Fruit fly (Drosophila melanogaster) whole organism, wandering third instar larva: ENCODE results near the gene CG5727.

Experiments
- Abd-B ChIP-seq: fragments of >200 bp; optimal IDR thresholded peaks from 2 replicates; lab custom pipeline; 2017; ENCODE audit warnings: missing biosample characterization, missing genetic modification characterization
- CG32264 ChIP-seq: fragments of 200-800 bp; sonication (Bioruptor generic); optimal IDR thresholded peaks from 2 replicates; lab custom pipeline; 2016; ENCODE audit warnings: missing biosample characterization, missing genetic modification characterization
- CG9705 ChIP-seq: fragments of 200-800 bp; sonication (Bioruptor generic); optimal IDR thresholded peaks from 2 replicates; lab custom pipeline; 2018; ENCODE audit warnings: missing biosample characterization, mild to moderate bottlenecking, missing genetic modification characterization
- CrebA ChIP-seq: fragments of 200-800 bp; sonication (Bioruptor generic); optimal IDR thresholded peaks from 2 replicates; lab custom pipeline; 2016; ENCODE audit warnings: missing biosample characterization, mild to moderate bottlenecking, missing genetic modification characterization, borderline replicate concordance
- Dfd ChIP-seq: fragments of >200 bp; optimal IDR thresholded peaks from 2 replicates; lab custom pipeline; 2017; ENCODE audit warnings: missing biosample characterization, missing genetic modification characterization
- Dif ChIP-seq: fragments of 200-275, 200-300 bp; sonication (Bioruptor generic); optimal IDR thresholded peaks from 2 replicates; lab custom pipeline; 2018; ENCODE audit warnings: missing biosample characterization, missing genetic modification characterization; ENCODE audit not compliant: partially characterized antibody
- GATAd ChIP-seq: sonication (Bioruptor generic); optimal IDR thresholded peaks from 2 replicates; lab custom pipeline; 2016; ENCODE audit warnings: missing biosample characterization, missing genetic modification characterization
- Hnf4 ChIP-seq: fragments of 200-800 bp; sonication (Bioruptor generic); optimal IDR thresholded peaks from 2 replicates; lab custom pipeline; 2016; ENCODE audit warnings: missing biosample characterization, mild to moderate bottlenecking, missing genetic modification characterization
- Jra ChIP-seq: sonication (Bioruptor generic); optimal IDR thresholded peaks from 2 replicates; lab custom pipeline; 2016; ENCODE audit warnings: missing biosample characterization, missing genetic modification characterization
- Mio ChIP-seq: sonication (Bioruptor generic); optimal IDR thresholded peaks from 2 replicates; lab custom pipeline; 2016; ENCODE audit warnings: missing biosample characterization, missing genetic modification characterization
- Myc ChIP-seq: fragments of >200 bp; optimal IDR thresholded peaks from 2 replicates; lab custom pipeline; 2017
- OdsH ChIP-seq: fragments of 200-800 bp; sonication (Bioruptor generic); optimal IDR thresholded peaks from 2 replicates; lab custom pipeline; 2016; ENCODE audit warnings: missing biosample characterization, mild to moderate bottlenecking, missing genetic modification characterization
- Rel ChIP-seq, 2 experiments: fragments of 200-800 bp; sonication (Bioruptor generic) in 1 of 2; optimal IDR thresholded peaks; 2 replicates in 1 of 2; 3 replicates in 1 of 2; lab custom pipeline; 2016 to 2019; ENCODE audit warnings: mild to moderate bottlenecking in 2 of 2, missing biosample characterization in 2 of 2, missing genetic modification characterization in 2 of 2, moderate library complexity in 1 of 2
- Sp1 ChIP-seq: fragments of 200-800 bp; sonication (Bioruptor generic); optimal IDR thresholded peaks from 3 replicates; lab custom pipeline; 2019; ENCODE audit warnings: missing biosample characterization, mild to moderate bottlenecking, missing genetic modification characterization, moderate library complexity
- Vsx2 ChIP-seq: fragments of 200-300, 225-300 bp; sonication (Bioruptor generic); optimal IDR thresholded peaks from 2 replicates; lab custom pipeline; 2018; ENCODE audit warnings: missing biosample characterization, missing genetic modification characterization; ENCODE audit not compliant: partially characterized antibody
- br ChIP-seq: fragments of 200-800 bp; sonication (Bioruptor generic); optimal IDR thresholded peaks from 2 replicates; lab custom pipeline; 2016; ENCODE audit warnings: missing biosample characterization, missing genetic modification characterization
- brk ChIP-seq: fragments of 200-800 bp; sonication (Bioruptor generic); optimal IDR thresholded peaks from 2 replicates; lab custom pipeline; 2016; ENCODE audit warnings: missing biosample characterization, mild to moderate bottlenecking, missing genetic modification characterization
- dl ChIP-seq, 2 experiments: fragments of 175-275, 200-275 bp in 1 of 2; fragments of 200-275 bp in 1 of 2; sonication (Bioruptor generic); optimal IDR thresholded peaks; lab custom pipeline; 2018; ENCODE audit warnings: mild to moderate bottlenecking in 2 of 2, missing biosample characterization in 2 of 2, missing genetic modification characterization in 2 of 2, moderate library complexity in 2 of 2; ENCODE audit not compliant: partially characterized antibody in 2 of 2, insufficient read depth in 1 of 2
- dsf ChIP-seq: sonication (Bioruptor generic); optimal IDR thresholded peaks from 2 replicates; lab custom pipeline; 2016; ENCODE audit warnings: missing biosample characterization, missing genetic modification characterization, borderline replicate concordance
- ey ChIP-seq: fragments of 200-800 bp; sonication (Bioruptor generic); optimal IDR thresholded peaks from 2 replicates; lab custom pipeline; 2016; ENCODE audit warnings: missing biosample characterization, missing genetic modification characterization
- foxo ChIP-seq, 2 experiments: fragments of 200-800 bp; sonication (Bioruptor generic); optimal IDR thresholded peaks; 2 replicates in 1 of 2; 3 replicates in 1 of 2; lab custom pipeline; 2016 to 2017; ENCODE audit warnings: missing biosample characterization in 2 of 2, missing genetic modification characterization in 2 of 2
- fru ChIP-seq: fragments of 200-800 bp; sonication (Bioruptor generic); optimal IDR thresholded peaks from 3 replicates; lab custom pipeline; 2016; ENCODE audit warnings: missing biosample characterization, mild to moderate bottlenecking, missing genetic modification characterization
- lola ChIP-seq: fragments of >200 bp; optimal IDR thresholded peaks from 2 replicates; lab custom pipeline; 2017; ENCODE audit warnings: missing biosample characterization, missing genetic modification characterization
- pan ChIP-seq: fragments of >200 bp; optimal IDR thresholded peaks from 2 replicates; lab custom pipeline; 2017
- rgr ChIP-seq: fragments of 200-800 bp; sonication (Bioruptor generic); optimal IDR thresholded peaks from 3 replicates; lab custom pipeline; 2016; ENCODE audit warnings: missing biosample characterization, mild to moderate bottlenecking, missing genetic modification characterization
- sage ChIP-seq: fragments of 200-800 bp; sonication (Bioruptor generic); optimal IDR thresholded peaks from 2 replicates; lab custom pipeline; 2016; ENCODE audit warnings: missing biosample characterization, mild to moderate bottlenecking, missing genetic modification characterization
- sv ChIP-seq: fragments of 200-800 bp; sonication (Bioruptor generic); optimal IDR thresholded peaks from 3 replicates; lab custom pipeline; 2016; ENCODE audit warnings: missing biosample characterization, missing genetic modification characterization
- tai ChIP-seq: sonication (Bioruptor generic); optimal IDR thresholded peaks from 2 replicates; lab custom pipeline; 2016; ENCODE audit warnings: missing biosample characterization, missing genetic modification characterization
- woc ChIP-seq: sonication (Bioruptor generic); optimal IDR thresholded peaks from 2 replicates; lab custom pipeline; 2016; ENCODE audit warnings: missing biosample characterization, mild to moderate bottlenecking, missing genetic modification characterization

Gene CG5727

dm6 chr2L:10238726-10239652 lies 28.5 kb upstream of the CG5727 start, which contains the start of gene me31B:
TSS of gene me31B (plus strand) at chr2L:10239341.
- TF ChIP-seq woc (GFP tag; lab: Kevin White, UChicago) (peak; percentile 76), CG9705 (GFP tag; lab: Kevin White, UChicago) (no peak), pan (no peak), foxo (GFP tag; optimal IDR thresholded peaks at IDR 0.05; lab: Kevin White, UChicago) (no peak), Hnf4 (GFP tag; lab: Kevin White, UChicago) (peak; percentile 1), CrebA (GFP tag; lab: Kevin White, UChicago) (no peak)

- TF ChIP-seq CrebA (GFP tag; lab: Kevin White, UChicago) (no peak), foxo (GFP tag; optimal IDR thresholded peaks at IDR 0.05; lab: Kevin White, UChicago) (no peak), Dif (GFP tag; lab: Kevin White, UChicago) (no peak), lola (GFP tag; lab: Kevin White, UChicago) (no peak), woc (GFP tag; lab: Kevin White, UChicago) (no peak), Rel (GFP tag; optimal IDR thresholded peaks at IDR 0.05; lab: Kevin White, UChicago) (no peak), Rel (tag; optimal IDR thresholded peaks at IDR 0.05; lab: Kevin White, UChicago) (no peak), Hnf4 (GFP tag; lab: Kevin White, UChicago) (no peak), Abd-B (GFP tag; lab: Kevin White, UChicago) (no peak), Vsx2 (GFP tag; lab: Kevin White, UChicago) (no peak), Dfd (GFP tag; lab: Kevin White, UChicago) (no peak), dsf (GFP tag; lab: Kevin White, UChicago) (no peak), ey (no peak), brk (GFP tag; lab: Kevin White, UChicago) (no peak)
Measured at dm6 chr2L:10237725-10238446, 27.4 kb upstream of the CG5727 start, which contains the start of gene mthl15. TSS of gene mthl15 (minus strand) at chr2L:10238317.

- TF ChIP-seq sage (no peak), dsf (GFP tag; lab: Kevin White, UChicago) (no peak), Sp1 (no peak)
Measured at dm6 chr2L:10232827-10233226, 22.3 kb upstream of the CG5727 start.

dm6 chr2L:10232152-10232816 lies 21.8 kb upstream of the CG5727 start, which contains the start of gene eEF1delta:
TSS of gene eEF1delta (plus strand) at chr2L:10232507.
- no peak for TF ChIP-seq fru (GFP tag; lab: Kevin White, UChicago)
- no peak for TF ChIP-seq rgr (GFP tag; lab: Kevin White, UChicago)
- peak; percentile 57 for TF ChIP-seq woc (GFP tag; lab: Kevin White, UChicago)
- TF ChIP-seq tai (GFP tag; lab: Kevin White, UChicago): no peak
- TF ChIP-seq CG9705 (GFP tag; lab: Kevin White, UChicago): no peak
- no peak for TF ChIP-seq br (GFP tag; lab: Kevin White, UChicago)

- TF ChIP-seq dsf (GFP tag; lab: Kevin White, UChicago) (no peak), sv (no peak), Myc (lab: Kevin White, UChicago) (no peak), CG32264 (GFP tag; lab: Kevin White, UChicago) (no peak), Vsx2 (GFP tag; lab: Kevin White, UChicago) (no peak), sage (no peak), Hnf4 (GFP tag; lab: Kevin White, UChicago) (no peak), tai (GFP tag; lab: Kevin White, UChicago) (no peak), rgr (GFP tag; lab: Kevin White, UChicago) (no peak), GATAd (GFP tag; lab: Kevin White, UChicago) (no peak), Mio (GFP tag; lab: Kevin White, UChicago) (no peak), OdsH (no peak), dl (GFP tag; optimal IDR thresholded peaks at IDR 0.05; lab: Kevin White, UChicago; ENCODE audit: insufficient read depth in 1 of 2, partially characterized antibody in 2 of 2) (no peak), br (GFP tag; lab: Kevin White, UChicago) (no peak), foxo (GFP tag; optimal IDR thresholded peaks at IDR 0.05; lab: Kevin White, UChicago) (no peak), ey (no peak), Jra (no peak), lola (GFP tag; lab: Kevin White, UChicago) (no peak)
- TF ChIP-seq, all 38 proteins: peak for 0
Measured at dm6 chr2L:10231510-10231909, 21.0 kb upstream of the CG5727 start, which contains the start of gene ova. TSS of gene ova (minus strand) at chr2L:10231692.
